Fruit fly (Drosophila melanogaster) whole organism, prepupa: ENCODE measurements around the gene CG13603.

Experiments
- CG1621 ChIP-seq: fragments of 200-800 bp; sonication (Bioruptor generic); optimal IDR thresholded peaks from 3 replicates; lab custom pipeline; 2018; ENCODE audit warnings: missing biosample characterization, mild to moderate bottlenecking, missing genetic modification characterization
- CG32006 ChIP-seq: fragments of 200-800 bp; sonication (Bioruptor generic); optimal IDR thresholded peaks from 3 replicates; lab custom pipeline; 2017; ENCODE audit warnings: missing biosample characterization, mild to moderate bottlenecking, missing genetic modification characterization
- CG6792 ChIP-seq: fragments of 200-800 bp; sonication (Bioruptor generic); optimal IDR thresholded peaks from 3 replicates; lab custom pipeline; 2016; ENCODE audit warnings: missing biosample characterization, missing genetic modification characterization
- CG6854 ChIP-seq: fragments of 200-800 bp; sonication (Bioruptor generic); optimal IDR thresholded peaks from 2 replicates; lab custom pipeline; 2017; ENCODE audit warnings: missing biosample characterization, mild to moderate bottlenecking, missing genetic modification characterization
- Gug ChIP-seq: fragments of 200-800 bp; sonication (Bioruptor generic); IDR thresholded peaks from 2 replicates; pipeline ENCODE4 v1.3.6; 2022; ENCODE audit warnings: missing biosample characterization, missing genetic modification characterization
- Hr39 ChIP-seq: fragments of 200-800 bp; sonication (Bioruptor generic); optimal IDR thresholded peaks from 2 replicates; lab custom pipeline; 2016; ENCODE audit warnings: missing biosample characterization, missing genetic modification characterization
- Lpt ChIP-seq: fragments of 200-800 bp; sonication (Bioruptor generic); optimal IDR thresholded peaks from 3 replicates; lab custom pipeline; 2016; ENCODE audit warnings: missing biosample characterization, missing genetic modification characterization
- dac ChIP-seq: fragments of 200-800 bp; sonication (Bioruptor generic); optimal IDR thresholded peaks from 2 replicates; lab custom pipeline; 2017; ENCODE audit warnings: missing biosample characterization, mild to moderate bottlenecking, missing genetic modification characterization
- pdm3 ChIP-seq: fragments of 200-800 bp; sonication (Bioruptor generic); optimal IDR thresholded peaks from 3 replicates; lab custom pipeline; 2016; ENCODE audit warnings: missing biosample characterization, missing genetic modification characterization

dm6 chr3R:24017648-24018047 lies 31.3 kb upstream of the CG13603 start:
- no peak for TF ChIP-seq Gug
- TF ChIP-seq CG1621 (tag; lab: Kevin White, UChicago): no peak
- no peak for TF ChIP-seq Lpt (GFP tag; lab: Kevin White, UChicago)
- no peak for TF ChIP-seq Hr39
- no peak for TF ChIP-seq CG6792 (GFP tag; lab: Kevin White, UChicago)
- TF ChIP-seq pdm3 (GFP tag; lab: Kevin White, UChicago): peak; percentile 11
- peak; percentile 57 for TF ChIP-seq CG32006 (GFP tag; lab: Kevin White, UChicago)
- no peak for TF ChIP-seq dac (GFP tag; lab: Kevin White, UChicago)
- no peak for TF ChIP-seq CG6854 (GFP tag; lab: Kevin White, UChicago)
